Worm (Caenorhabditis elegans): Measurements from ENCODE around the gene Y49F6A.12.

Y49F6A.12 gene

ce11 chrII:3622014-3622413, 26.6 kb downstream of the Y49F6A.12 start, which contains the start of gene M151.7:
Gene M151.7, plus strand, starts transcription at chrII:3622314.
- TF ChIP-seq sma-3 (GFP tag; optimal IDR thresholded peaks at IDR 0.05) (no peak), nhr-129 (tag; optimal IDR thresholded peaks at IDR 0.05) (no peak), mbf-1 (tag; optimal IDR thresholded peaks at IDR 0.05) (no peak), R02D3.7 (tag; optimal IDR thresholded peaks at IDR 0.05) (no peak), zag-1 (tag; optimal IDR thresholded peaks at IDR 0.05) (no peak), nhr-21 (tag; optimal IDR thresholded peaks at IDR 0.05) (no peak), aly-2 (tag; optimal IDR thresholded peaks at IDR 0.05) (no peak), lin-39 (tag; optimal IDR thresholded peaks at IDR 0.05) (no peak), ceh-82 (tag; optimal IDR thresholded peaks at IDR 0.05) (no peak), nhr-12 (tag; optimal IDR thresholded peaks at IDR 0.05) (no peak), gmeb-1 (tag; optimal IDR thresholded peaks at IDR 0.05) (no peak)

ce11 chrII:3626872-3627271, 31.4 kb downstream of the Y49F6A.12 start, which contains the start of gene M151.3:
Gene M151.3, plus strand, starts transcription at chrII:3627172.
- no peak for TF ChIP-seq peb-1 (tag; optimal IDR thresholded peaks at IDR 0.05)
- no peak for TF ChIP-seq R02D3.7 (tag; optimal IDR thresholded peaks at IDR 0.05)
- TF ChIP-seq aly-2 (tag; optimal IDR thresholded peaks at IDR 0.05), result no peak
- TF ChIP-seq elt-3 (tag; optimal IDR thresholded peaks at IDR 0.05), result no peak
- no peak for TF ChIP-seq nhr-237 (tag; optimal IDR thresholded peaks at IDR 0.05)
- no peak for TF ChIP-seq ZK546.5 (tag; optimal IDR thresholded peaks at IDR 0.05)
- no peak for TF ChIP-seq nhr-25 (tag; optimal IDR thresholded peaks at IDR 0.05)
- no peak for TF ChIP-seq skn-1 (tag; optimal IDR thresholded peaks at IDR 0.05)
- no peak for TF ChIP-seq F13H6.1 (tag; optimal IDR thresholded peaks at IDR 0.05)
- no peak for TF ChIP-seq gmeb-1 (tag; optimal IDR thresholded peaks at IDR 0.05)
- TF ChIP-seq mab-5 (tag; optimal IDR thresholded peaks at IDR 0.05), result no peak
- no peak for TF ChIP-seq mbf-1 (tag; optimal IDR thresholded peaks at IDR 0.05)
- no peak for TF ChIP-seq unc-62 (GFP tag; optimal IDR thresholded peaks at IDR 0.05)
- TF ChIP-seq ceh-82 (tag; optimal IDR thresholded peaks at IDR 0.05), result no peak

ce11 chrII:3630810-3631209, 35.4 kb downstream of the Y49F6A.12 start, which contains the start of gene M151.2:
Gene M151.2, plus strand, starts transcription at chrII:3631110.
- TF ChIP-seq ceh-82 (tag; optimal IDR thresholded peaks at IDR 0.05) (no peak), gmeb-1 (tag; optimal IDR thresholded peaks at IDR 0.05) (no peak), R02D3.7 (tag; optimal IDR thresholded peaks at IDR 0.05) (no peak), ztf-1 (GFP tag; conservative IDR thresholded peaks at IDR 0.05) (no peak), nhr-10 (tag; optimal IDR thresholded peaks at IDR 0.05) (no peak), sma-3 (GFP tag; optimal IDR thresholded peaks at IDR 0.05) (no peak), peb-1 (tag; optimal IDR thresholded peaks at IDR 0.05) (no peak), nhr-129 (tag; optimal IDR thresholded peaks at IDR 0.05) (no peak), dmd-4 (tag; optimal IDR thresholded peaks at IDR 0.05) (no peak), mdl-1 (tag; optimal IDR thresholded peaks at IDR 0.05) (no peak), nhr-21 (tag; optimal IDR thresholded peaks at IDR 0.05) (no peak), C34F6.9 (tag; optimal IDR thresholded peaks at IDR 0.05) (no peak), nhr-25 (tag; optimal IDR thresholded peaks at IDR 0.05) (no peak)

- TF ChIP-seq ztf-1 (GFP tag; conservative IDR thresholded peaks at IDR 0.05) (no peak), sma-9 (GFP tag; optimal IDR thresholded peaks at IDR 0.05) (no peak), sma-9 (tag; optimal IDR thresholded peaks at IDR 0.05) (no peak), lin-13 (GFP tag; optimal IDR thresholded peaks at IDR 0.05) (no peak), ztf-11 (tag; optimal IDR thresholded peaks at IDR 0.05) (no peak), sem-4 (tag; optimal IDR thresholded peaks at IDR 0.05) (no peak), ztf-4 (tag; optimal IDR thresholded peaks at IDR 0.05) (no peak), elt-3 (tag; optimal IDR thresholded peaks at IDR 0.05) (no peak), egl-27 (tag; optimal IDR thresholded peaks at IDR 0.05) (no peak), ceh-16 (tag; optimal IDR thresholded peaks at IDR 0.05) (no peak), nhr-10 (tag; optimal IDR thresholded peaks at IDR 0.05) (no peak), ZK546.5 (tag; optimal IDR thresholded peaks at IDR 0.05) (no peak), R02D3.7 (tag; optimal IDR thresholded peaks at IDR 0.05) (no peak), sma-3 (GFP tag; optimal IDR thresholded peaks at IDR 0.05) (no peak), crh-2 (tag; optimal IDR thresholded peaks at IDR 0.05) (no peak), lsy-2 (tag; optimal IDR thresholded peaks at IDR 0.05) (no peak)
Measured at ce11 chrII:3634765-3635164, 39.3 kb downstream of the Y49F6A.12 start.

- TF ChIP-seq R02D3.7 (tag; optimal IDR thresholded peaks at IDR 0.05) (no peak), egl-27 (tag; optimal IDR thresholded peaks at IDR 0.05) (no peak), ceh-82 (tag; optimal IDR thresholded peaks at IDR 0.05) (no peak), mab-5 (tag; optimal IDR thresholded peaks at IDR 0.05) (no peak), nhr-11 (tag; optimal IDR thresholded peaks at IDR 0.05) (no peak), dmd-4 (tag; optimal IDR thresholded peaks at IDR 0.05) (no peak), snpc-4 (tag; optimal IDR thresholded peaks at IDR 0.05) (no peak), nhr-6 (tag; optimal IDR thresholded peaks at IDR 0.05) (no peak), skn-1 (tag; optimal IDR thresholded peaks at IDR 0.05) (no peak), nhr-237 (tag; optimal IDR thresholded peaks at IDR 0.05) (no peak), mdl-1 (tag; optimal IDR thresholded peaks at IDR 0.05) (no peak), zag-1 (tag; optimal IDR thresholded peaks at IDR 0.05) (no peak)
Measured at ce11 chrII:3639238-3639637, 43.8 kb downstream of the Y49F6A.12 start, which contains the start of gene fbxb-31. Gene fbxb-31, minus strand, starts transcription at chrII:3639338.
